Fruit fly (Drosophila melanogaster): ENCODE results near the gene CG42264.

The CG42264 gene

dm6 chrX:5737157-5737556, 39.3 kb downstream of the CG42264 start (continued):
- TF ChIP-seq CG2199 (GFP tag; IDR thresholded peaks at IDR 0.05) (no peak), Antp (GFP tag; optimal IDR thresholded peaks at IDR 0.05) (peak; percentile 42), CG12391 (tag; optimal IDR thresholded peaks at IDR 0.05) (no peak), CG3847 (GFP tag; IDR thresholded peaks at IDR 0.05) (peak; percentile 22; the same call in 1 of the 2 replicates), CG14441 (GFP tag; IDR thresholded peaks at IDR 0.05) (peak; percentile 61), CG1832 (GFP tag; optimal IDR thresholded peaks at IDR 0.05) (peak; percentile 70), Asciz (GFP tag; optimal IDR thresholded peaks at IDR 0.05) (no peak), crol (GFP tag; IDR thresholded peaks at IDR 0.05) (peak; percentile 99), hth (optimal IDR thresholded peaks at IDR 0.05) (no peak), otp (GFP tag; IDR thresholded peaks at IDR 0.05) (0 out of 3 replicates have a peak, but pooled peaks have one; percentile 16), CG10543 (GFP tag; optimal IDR thresholded peaks at IDR 0.05) (peak; percentile 20), CG6813 (GFP tag; optimal IDR thresholded peaks at IDR 0.05) (peak; percentile 41), CG4854 (GFP tag; optimal IDR thresholded peaks at IDR 0.05) (no peak), ase (GFP tag; IDR thresholded peaks at IDR 0.05) (peak; percentile 27; the same call in 1 of the 3 replicates), CG15514 (GFP tag; optimal IDR thresholded peaks at IDR 0.05) (peak; percentile 35), CG8290 (GFP tag; optimal IDR thresholded peaks at IDR 0.05) (no peak), CG8290 (tag; optimal IDR thresholded peaks at IDR 0.05) (peak in 1 of 2 experiments; percentile 61), nerfin-2 (GFP tag; IDR thresholded peaks at IDR 0.05; ENCODE audit: partially characterized antibody) (no peak), dysf (GFP tag; IDR thresholded peaks at IDR 0.05) (peak; percentile 49; the same call in 1 of the 3 replicates), CG12942 (GFP tag; optimal IDR thresholded peaks at IDR 0.05) (peak; percentile 8), CG18011 (GFP tag; optimal IDR thresholded peaks at IDR 0.05) (no peak), dmrt99B (tag; optimal IDR thresholded peaks at IDR 0.05) (peak; percentile 6), esg (GFP tag; conservative IDR thresholded peaks at IDR 0.05) (0 out of 2 replicates have a peak, but pooled peaks have one; percentile 14), CG6689 (GFP tag; IDR thresholded peaks at IDR 0.05) (peak; percentile 47), ken (GFP tag; IDR thresholded peaks at IDR 0.05) (0 out of 3 replicates have a peak, but pooled peaks have one; percentile 32), NFAT (GFP tag; IDR thresholded peaks at IDR 0.05) (0 out of 2 replicates have a peak, but pooled peaks have one; percentile 19), CG11504 (tag; optimal IDR thresholded peaks at IDR 0.05) (peak; percentile 6), CG18599 (GFP tag; optimal IDR thresholded peaks at IDR 0.05) (peak; percentile 57), Aef1 (GFP tag; IDR thresholded peaks at IDR 0.05) (peak; percentile 36; the same call in 1 of the 3 replicates), lmd (GFP tag; IDR thresholded peaks at IDR 0.05) (peak; percentile 30; the same call in 1 of the 2 replicates), Oli (tag; optimal IDR thresholded peaks at IDR 0.05) (peak; percentile 6), dmrt11E (tag; optimal IDR thresholded peaks at IDR 0.05) (no peak), ind (GFP tag; optimal IDR thresholded peaks at IDR 0.05) (peak; percentile 50), CG10321 (GFP tag; IDR thresholded peaks at IDR 0.05) (0 out of 2 replicates have a peak, but pooled peaks have one; percentile 23), Mrtf (GFP tag; IDR thresholded peaks at IDR 0.05) (peak; percentile 50; the same call in 1 of the 3 replicates), pfk (GFP tag; optimal IDR thresholded peaks at IDR 0.05) (peak; percentile 33), Ada2b (GFP tag; IDR thresholded peaks at IDR 0.05) (0 out of 2 replicates have a peak, but pooled peaks have one; percentile 11), CG2120 (GFP tag; optimal IDR thresholded peaks at IDR 0.05) (peak; percentile 21), so (GFP tag; IDR thresholded peaks at IDR 0.05) (0 out of 3 replicates have a peak, but pooled peaks have one; percentile 50), Adf1 (GFP tag; IDR thresholded peaks at IDR 0.05) (peak; percentile 81), sr (GFP tag; IDR thresholded peaks at IDR 0.05) (peak; percentile 82; the same call in 2 of the 3 replicates), CG16815 (GFP tag; optimal IDR thresholded peaks at IDR 0.05) (peak; percentile 13), YL-1 (GFP tag; optimal IDR thresholded peaks at IDR 0.05) (no peak), slbo (GFP tag; IDR thresholded peaks at IDR 0.05) (peak; percentile 61), ems (GFP tag; optimal IDR thresholded peaks at IDR 0.05) (no peak), Ptx1 (GFP tag; IDR thresholded peaks at IDR 0.05) (0 out of 2 replicates have a peak, but pooled peaks have one; percentile 24), Dbx (GFP tag; IDR thresholded peaks at IDR 0.05) (peak; percentile 69), CG9215 (GFP tag; IDR thresholded peaks at IDR 0.05) (peak; percentile 12; the same call in 1 of the 2 replicates), vvl (GFP tag; IDR thresholded peaks at IDR 0.05) (peak; percentile 76), row (GFP tag; IDR thresholded peaks at IDR 0.05) (peak; percentile 47; the same call in 1 of the 3 replicates), gem (tag; optimal IDR thresholded peaks at IDR 0.05) (peak; percentile 8)
